Worm (Caenorhabditis elegans): ENCODE data around the gene ZC443.3.
A peak's percentile ranks its signal among the peaks of the same experiment; 100 is the strongest.

ce11 chrV:12818486-12818885 lies 4.6 kb upstream of the ZC443.3 start:
- TF ChIP-seq unc-62 (GFP tag; optimal IDR thresholded peaks at IDR 0.05 in 1 of 2) (peak in 1 of 2 experiments; percentile 10), unc-62 (tag; optimal IDR thresholded peaks at IDR 0.05) (no peak), ZK546.5 (tag; optimal IDR thresholded peaks at IDR 0.05) (no peak), pha-4 (GFP tag; IDR thresholded peaks at IDR 0.05) (no peak), pha-4 (tag; optimal IDR thresholded peaks at IDR 0.05) (no peak), nhr-76 (tag; optimal IDR thresholded peaks at IDR 0.05) (no peak), madf-9 (GFP tag; conservative IDR thresholded peaks at IDR 0.05) (no peak), lin-13 (GFP tag; optimal IDR thresholded peaks at IDR 0.05) (no peak), ces-1 (GFP tag; optimal IDR thresholded peaks at IDR 0.05) (no peak), hif-1 (tag; optimal IDR thresholded peaks at IDR 0.05) (no peak), ceh-62 (tag; optimal IDR thresholded peaks at IDR 0.05) (no peak), daf-8 (GFP tag; IDR thresholded peaks at IDR 0.05) (no peak)

All from whole organism, L4 larva.